Worm (Caenorhabditis elegans): ENCODE data around the gene rfc-4.

The rfc-4 gene

DNA sequence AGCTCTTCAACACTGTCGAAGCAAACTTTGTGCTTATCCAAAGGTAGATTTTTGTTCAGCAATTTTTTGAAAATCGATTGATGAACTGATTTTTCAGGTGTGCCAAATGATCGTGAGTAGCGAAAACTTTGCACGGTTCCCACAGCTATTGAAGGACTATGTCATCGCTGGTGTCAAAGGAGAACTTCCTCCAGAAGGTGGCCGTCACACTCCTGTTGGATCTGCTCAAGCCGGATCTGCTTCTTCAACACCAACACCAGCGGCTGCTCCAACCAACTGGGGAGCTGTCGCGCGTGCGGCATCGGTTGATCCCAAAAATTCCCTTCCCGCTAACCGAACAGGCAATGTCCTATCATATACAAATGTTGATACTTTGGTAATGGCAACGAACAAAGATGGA lies 18.7 kb upstream of the rfc-4 start:
- TF ChIP-seq pag-3 (tag; optimal IDR thresholded peaks at IDR 0.05; ENCODE audit: borderline replicate concordance) (no peak), pqm-1 (tag; optimal IDR thresholded peaks at IDR 0.05) (no peak), nhr-232 (tag; optimal IDR thresholded peaks at IDR 0.05) (no peak), fax-1 (tag; optimal IDR thresholded peaks at IDR 0.05) (no peak), sox-4 (tag; optimal IDR thresholded peaks at IDR 0.05) (no peak), gmeb-2 (tag; optimal IDR thresholded peaks at IDR 0.05) (no peak), elt-2 (tag; optimal IDR thresholded peaks at IDR 0.05) (no peak), ceh-48 (tag; optimal IDR thresholded peaks at IDR 0.05) (no peak)

- TF ChIP-seq che-1 (tag; optimal IDR thresholded peaks at IDR 0.05) = no peak
These were observed 18.1 kb upstream of the rfc-4 start for ce11 chrIII:6953978-6954377.

ce11 chrIII:6955766-6956165 lies 16.3 kb upstream of the rfc-4 start:
- TF ChIP-seq ceh-2 (tag; optimal IDR thresholded peaks at IDR 0.05) = no peak
- no peak for TF ChIP-seq nfya-1 (tag; optimal IDR thresholded peaks at IDR 0.05)
- no peak for TF ChIP-seq madf-2 (tag; optimal IDR thresholded peaks at IDR 0.05)
- no peak for TF ChIP-seq ref-2 (tag; optimal IDR thresholded peaks at IDR 0.05)
- TF ChIP-seq che-1 (tag; optimal IDR thresholded peaks at IDR 0.05) = no peak
- TF ChIP-seq gmeb-2 (tag; optimal IDR thresholded peaks at IDR 0.05) = no peak
- no peak for TF ChIP-seq ceh-31 (tag; optimal IDR thresholded peaks at IDR 0.05)
- no peak for TF ChIP-seq unc-86 (tag; optimal IDR thresholded peaks at IDR 0.05)
- no peak for TF ChIP-seq ztf-16 (tag; optimal IDR thresholded peaks at IDR 0.05)
- TF ChIP-seq unc-3 (GFP tag; conservative IDR thresholded peaks at IDR 0.05) = no peak
- TF ChIP-seq unc-3 (tag; optimal IDR thresholded peaks at IDR 0.05) = no peak
- TF ChIP-seq pag-3 (tag; optimal IDR thresholded peaks at IDR 0.05; ENCODE audit: borderline replicate concordance) = no peak
- TF ChIP-seq syd-9 (tag; optimal IDR thresholded peaks at IDR 0.05) = no peak
- TF ChIP-seq hlh-8 (tag; optimal IDR thresholded peaks at IDR 0.05) = no peak
- no peak for TF ChIP-seq tbx-7 (tag; optimal IDR thresholded peaks at IDR 0.05)

- TF ChIP-seq ets-4 (tag; optimal IDR thresholded peaks at IDR 0.05) = no peak
- no peak for TF ChIP-seq F13H6.1 (tag; optimal IDR thresholded peaks at IDR 0.05)
- TF ChIP-seq nhr-232 (tag; optimal IDR thresholded peaks at IDR 0.05) = no peak
- TF ChIP-seq tbx-2 (tag; optimal IDR thresholded peaks at IDR 0.05) = no peak
- no peak for TF ChIP-seq pag-3 (tag; optimal IDR thresholded peaks at IDR 0.05; ENCODE audit: borderline replicate concordance)
- no peak for TF ChIP-seq ceh-18 (tag; optimal IDR thresholded peaks at IDR 0.05)
- TF ChIP-seq ceh-22 (tag; optimal IDR thresholded peaks at IDR 0.05) = no peak
- TF ChIP-seq K09A11.1 (tag; optimal IDR thresholded peaks at IDR 0.05; ENCODE audit: insufficient read depth) = no peak
- TF ChIP-seq pax-1 (tag; optimal IDR thresholded peaks at IDR 0.05) = no peak
- no peak for TF ChIP-seq K02D7.2 (tag; optimal IDR thresholded peaks at IDR 0.05)
- no peak for TF ChIP-seq T23F11.4 (GFP tag; optimal IDR thresholded peaks at IDR 0.05)
- no peak for TF ChIP-seq ceh-14 (tag; optimal IDR thresholded peaks at IDR 0.05)
- TF ChIP-seq ahr-1 (tag; optimal IDR thresholded peaks at IDR 0.05) = no peak
- TF ChIP-seq ceh-9 (tag; optimal IDR thresholded peaks at IDR 0.05) = no peak
- no peak for TF ChIP-seq lim-6 (tag; optimal IDR thresholded peaks at IDR 0.05)
- TF ChIP-seq lin-11 (tag; optimal IDR thresholded peaks at IDR 0.05) = no peak
- TF ChIP-seq C08G9.2 (tag; optimal IDR thresholded peaks at IDR 0.05) = no peak
- TF ChIP-seq pros-1 (tag; optimal IDR thresholded peaks at IDR 0.05) = no peak
- TF ChIP-seq gmeb-2 (tag; optimal IDR thresholded peaks at IDR 0.05) = no peak
These were observed 13.3 kb upstream of the rfc-4 start for ce11 chrIII:6958674-6959241.
